Fruit fly (Drosophila melanogaster): Measurements from ENCODE around the gene CG8010.

The CG8010 gene

dm6 chrX:19297899-19298784, 29.4 kb upstream of the CG8010 start, which contains the start of gene CG8034 (continued):
- peak; percentile 46 for TF ChIP-seq CG14965 (GFP tag; optimal IDR thresholded peaks at IDR 0.05; ENCODE audit: borderline replicate concordance)
- TF ChIP-seq unpg (GFP tag; optimal IDR thresholded peaks at IDR 0.05) = peak; percentile 97
- TF ChIP-seq pho (GFP tag; optimal IDR thresholded peaks at IDR 0.05) = peak; percentile 97
- peak; percentile 84 for TF ChIP-seq ab (GFP tag; optimal IDR thresholded peaks at IDR 0.05)
- TF ChIP-seq ERR (GFP tag; optimal IDR thresholded peaks at IDR 0.05) = peak; percentile 90
- peak; percentile 93 for TF ChIP-seq Hand (GFP tag; optimal IDR thresholded peaks at IDR 0.05)
- peak; percentile 97 for TF ChIP-seq CG4404 (GFP tag; IDR thresholded peaks at IDR 0.05)
- peak; percentile 91 for TF ChIP-seq eyg (GFP tag; optimal IDR thresholded peaks at IDR 0.05)
- peak; percentile 94 for TF ChIP-seq HLH3B (GFP tag; IDR thresholded peaks at IDR 0.05)
- peak; percentile 89 for TF ChIP-seq rib (GFP tag; IDR thresholded peaks at IDR 0.05)
- TF ChIP-seq fd102C (GFP tag; optimal IDR thresholded peaks at IDR 0.05) = peak; percentile 91
- TF ChIP-seq pfk (GFP tag; optimal IDR thresholded peaks at IDR 0.05) = peak; percentile 39
- TF ChIP-seq CG8765 (GFP tag; IDR thresholded peaks at IDR 0.05) = peak; percentile 92
- TF ChIP-seq sisA (GFP tag; IDR thresholded peaks at IDR 0.05) = peak; percentile 94
- TF ChIP-seq CG10431 (GFP tag; optimal IDR thresholded peaks at IDR 0.05) = peak; percentile 89
- TF ChIP-seq CoRest (tag; optimal IDR thresholded peaks at IDR 0.05) = peak; percentile 99
- TF ChIP-seq CG5953 (GFP tag; IDR thresholded peaks at IDR 0.05) = peak; percentile 69
- TF ChIP-seq CG16815 (GFP tag; optimal IDR thresholded peaks at IDR 0.05) = peak; percentile 98
- TF ChIP-seq al (GFP tag; IDR thresholded peaks at IDR 0.05) = peak; percentile 95
- peak; percentile 95 for TF ChIP-seq tgo (GFP tag; IDR thresholded peaks at IDR 0.05)
- peak; percentile 58; the same call in 2 of the 3 replicates for TF ChIP-seq HLH4C (GFP tag; IDR thresholded peaks at IDR 0.05; ENCODE audit: partially characterized antibody)
- peak; percentile 76 for TF ChIP-seq crol (GFP tag; IDR thresholded peaks at IDR 0.05)
- no peak for TF ChIP-seq ato (GFP tag; IDR thresholded peaks at IDR 0.05; ENCODE audit: partially characterized antibody)
- TF ChIP-seq CG10274 (GFP tag; optimal IDR thresholded peaks at IDR 0.05) = peak; percentile 91
- TF ChIP-seq Poxn (GFP tag; IDR thresholded peaks at IDR 0.05) = peak; percentile 89
- TF ChIP-seq Lim3 (GFP tag; IDR thresholded peaks at IDR 0.05) = peak; percentile 71; the same call in 1 of the 2 replicates
- TF ChIP-seq bowl (GFP tag; IDR thresholded peaks at IDR 0.05) = peak; percentile 73; the same call in 1 of the 2 replicates
- peak; percentile 71 for TF ChIP-seq Ravus (GFP tag; IDR thresholded peaks at IDR 0.05)
- TF ChIP-seq slou (GFP tag; optimal IDR thresholded peaks at IDR 0.05) = peak; percentile 93
- peak; percentile 91 for TF ChIP-seq pb (GFP tag; optimal IDR thresholded peaks at IDR 0.05)
- TF ChIP-seq knrl (GFP tag; IDR thresholded peaks at IDR 0.05; ENCODE audit: partially characterized antibody) = peak; percentile 57
- TF ChIP-seq dati (GFP tag; IDR thresholded peaks at IDR 0.05) = 0 out of 2 replicates have a peak, but pooled peaks have one; percentile 65
- peak; percentile 97 for TF ChIP-seq CG1233 (GFP tag; optimal IDR thresholded peaks at IDR 0.05)
- TF ChIP-seq Atf6 (GFP tag; IDR thresholded peaks at IDR 0.05) = peak; percentile 96
- TF ChIP-seq CG1529 (GFP tag; optimal IDR thresholded peaks at IDR 0.05) = peak; percentile 95
- TF ChIP-seq CG15696 (tag; optimal IDR thresholded peaks at IDR 0.05) = peak; percentile 96
- TF ChIP-seq CG11247 (GFP tag; IDR thresholded peaks at IDR 0.05) = peak; percentile 90
- TF ChIP-seq CG7987 (GFP tag; optimal IDR thresholded peaks at IDR 0.05) = peak; percentile 91
- TF ChIP-seq CG2116 (GFP tag; optimal IDR thresholded peaks at IDR 0.05) = peak; percentile 83
- TF ChIP-seq CG33213 (GFP tag; optimal IDR thresholded peaks at IDR 0.05) = peak; percentile 93
- peak; percentile 57 for TF ChIP-seq Sry-δ (GFP tag; optimal IDR thresholded peaks at IDR 0.05)
- TF ChIP-seq HLH54F (GFP tag; optimal IDR thresholded peaks at IDR 0.05) = peak; percentile 96
- peak; percentile 94 for TF ChIP-seq run (tag; optimal IDR thresholded peaks at IDR 0.05)
- TF ChIP-seq wek (GFP tag; optimal IDR thresholded peaks at IDR 0.05) = peak; percentile 83
- peak; percentile 95 for TF ChIP-seq vvl (GFP tag; IDR thresholded peaks at IDR 0.05)
- TF ChIP-seq CG6813 (GFP tag; optimal IDR thresholded peaks at IDR 0.05) = peak; percentile 93
- TF ChIP-seq Oli (tag; optimal IDR thresholded peaks at IDR 0.05) = peak; percentile 98
- TF ChIP-seq CG14050 (GFP tag; IDR thresholded peaks at IDR 0.05) = peak; percentile 90
- TF ChIP-seq exex (tag; optimal IDR thresholded peaks at IDR 0.05) = peak; percentile 89
